Worm (Caenorhabditis elegans) whole organism, L1 larva: ENCODE data around the gene arg-1.

Experiments used
- blmp-1 ChIP-seq: fragments of 150-350 bp; optimal IDR thresholded peaks from 2 replicates; lab custom pipeline; 2014; ENCODE audit warnings: missing biosample characterization, missing genetic modification characterization
- ceh-82 ChIP-seq, 3 experiments: fragments of 150-350 bp in 1 of 3; sonication (generic microtip) in 2 of 3; optimal IDR thresholded peaks; 2 replicates each; lab custom pipeline; 2014 to 2017; ENCODE audit warnings: missing biosample characterization in 3 of 3, missing genetic modification characterization in 3 of 3
- efl-3 ChIP-seq: fragments of 200-800 bp; sonication (Bioruptor generic); optimal IDR thresholded peaks from 2 replicates; lab custom pipeline; 2018; ENCODE audit warnings: mild to moderate bottlenecking, missing genetic modification characterization, missing compliant biosample characterization
- lin-39 ChIP-seq: fragments of 150-350 bp; optimal IDR thresholded peaks from 2 replicates; lab custom pipeline; 2014; ENCODE audit warnings: missing biosample characterization, missing genetic modification reagents, missing genetic modification characterization
- nhr-76 ChIP-seq: sonication (generic microtip); optimal IDR thresholded peaks from 2 replicates; lab custom pipeline; 2017; ENCODE audit warnings: missing biosample characterization, missing genetic modification characterization
- tbx-2 ChIP-seq: sonication (generic microtip); optimal IDR thresholded peaks from 2 replicates; lab custom pipeline; 2016; ENCODE audit warnings: missing genetic modification characterization, missing compliant biosample characterization

DNA sequence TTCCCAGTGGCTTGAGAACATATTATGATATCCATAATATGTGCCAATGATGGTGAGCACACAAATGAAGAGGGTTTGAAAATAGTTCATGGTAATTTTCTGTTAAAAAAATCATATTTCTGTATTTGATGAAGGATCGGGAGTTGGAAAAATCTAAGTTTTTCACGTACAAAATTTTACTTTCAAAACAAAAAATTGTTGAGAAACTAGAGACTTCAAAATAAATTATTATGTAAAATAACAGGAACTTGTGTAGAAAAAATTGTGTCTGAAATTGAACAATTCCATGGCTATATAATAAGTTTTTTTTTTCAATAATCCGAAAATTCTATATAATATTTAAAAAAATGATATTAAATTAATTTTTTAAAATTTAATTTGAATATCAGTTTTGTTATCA, 34.5 kb downstream of the arg-1 start, which contains the start of gene C14E2.4:
- no peak for TF ChIP-seq efl-3 (GFP tag; lab: Kevin White, UChicago)
- TF ChIP-seq ceh-82 (tag; optimal IDR thresholded peaks at IDR 0.05; lab: Kevin White, UChicago): no peak
- TF ChIP-seq blmp-1 (tag; lab: Kevin White, UChicago): no peak
- no peak for TF ChIP-seq tbx-2
- TF ChIP-seq lin-39 (tag; lab: Kevin White, UChicago): no peak
- no peak for TF ChIP-seq nhr-76
